Worm (Caenorhabditis elegans) whole organism, mixed stage, embryonic: ENCODE data around the gene Y75B8A.63.
A peak's percentile ranks its signal among the peaks of the same experiment; 100 is the strongest.

ENCODE experiments used
- bed-3 ChIP-seq: fragments of 200-800 bp; sonication (Bioruptor generic); optimal IDR thresholded peaks from 3 replicates; lab custom pipeline; 2018; ENCODE audit warnings: mild to moderate bottlenecking, missing genetic modification characterization, moderate library complexity, missing compliant biosample characterization
- blmp-1 ChIP-seq: fragments of 150-350 bp; optimal IDR thresholded peaks from 2 replicates; lab custom pipeline; 2014; ENCODE audit warnings: missing biosample characterization, missing genetic modification characterization
- ceh-83 ChIP-seq: fragments of 200-800 bp; sonication (Bioruptor generic); optimal IDR thresholded peaks from 2 replicates; lab custom pipeline; 2018; ENCODE audit warnings: mild to moderate bottlenecking, missing genetic modification characterization, missing compliant biosample characterization
- ces-1 ChIP-seq: fragments of 150-350 bp; optimal IDR thresholded peaks from 2 replicates; lab custom pipeline; 2014; ENCODE audit warnings: missing biosample characterization, missing genetic modification reagents, missing genetic modification characterization
- hlh-1 ChIP-seq: fragments of 150-350 bp; optimal IDR thresholded peaks from 2 replicates; lab custom pipeline; 2014; ENCODE audit warnings: missing biosample characterization, missing genetic modification reagents, missing genetic modification characterization
- mep-1 ChIP-seq: fragments of 150-350 bp; optimal IDR thresholded peaks from 2 replicates; lab custom pipeline; 2017; ENCODE audit warnings: missing biosample characterization, missing genetic modification reagents, missing genetic modification characterization, inconsistent platforms
- nhr-237 ChIP-seq: fragments of 150-350 bp; optimal IDR thresholded peaks from 2 replicates; lab custom pipeline; 2014; ENCODE audit warnings: missing biosample characterization, missing genetic modification characterization
- nhr-28 ChIP-seq: fragments of 150-350 bp; optimal IDR thresholded peaks from 2 replicates; lab custom pipeline; 2014; ENCODE audit warnings: missing biosample characterization, missing genetic modification characterization
- sptf-1 ChIP-seq: sonication (generic microtip); optimal IDR thresholded peaks from 2 replicates; lab custom pipeline; 2017; ENCODE audit warnings: mild to moderate bottlenecking, missing genetic modification characterization, moderate library complexity, missing compliant biosample characterization
- unc-62 ChIP-seq: fragments of 150-350 bp; optimal IDR thresholded peaks from 2 replicates; lab custom pipeline; 2014; ENCODE audit warnings: missing biosample characterization, missing genetic modification reagents, missing genetic modification characterization

DNA sequence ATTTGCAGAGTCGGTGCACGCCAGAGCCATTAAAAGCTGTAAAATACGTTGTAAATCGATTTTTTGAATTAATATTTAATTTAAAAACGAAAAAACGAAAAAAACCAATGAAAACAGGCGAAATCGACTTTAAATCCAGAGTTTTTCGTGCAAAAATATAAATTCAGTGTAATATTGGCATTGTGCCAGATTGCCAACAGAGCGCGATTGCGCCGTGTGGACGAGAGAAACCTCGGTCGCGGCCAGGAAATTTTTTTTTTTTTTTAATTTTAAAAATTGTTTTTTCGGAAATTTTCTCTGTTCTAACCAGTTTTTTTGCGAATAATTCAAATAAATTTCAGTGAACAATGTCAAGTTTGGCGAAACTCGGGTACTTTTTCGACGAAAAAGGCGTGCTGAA, 23.6 kb downstream of the Y75B8A.63 start, which contains the start of the genes pph-4.1 and Y75B8A.31:
- peak; percentile 40 for TF ChIP-seq nhr-237 (tag; lab: Kevin White, UChicago)
- no peak for TF ChIP-seq unc-62
- peak; percentile 14 for TF ChIP-seq hlh-1
- TF ChIP-seq sptf-1 (tag; lab: Kevin White, UChicago): peak; percentile 75
- no peak for TF ChIP-seq bed-3
- TF ChIP-seq nhr-28 (tag; lab: Kevin White, UChicago): no peak
- TF ChIP-seq ceh-83 (GFP tag; lab: Kevin White, UChicago): no peak
- peak; percentile 61 for TF ChIP-seq ces-1 (GFP tag; lab: Kevin White, UChicago)
- no peak for TF ChIP-seq blmp-1 (tag; lab: Kevin White, UChicago)
- TF ChIP-seq mep-1 (tag; lab: Kevin White, UChicago): peak; percentile 82
